Fruit fly (Drosophila melanogaster) whole organism, embryonic: ENCODE measurements around the gene CG1024.

Experiments used
- Aef1 ChIP-seq: fragments of 200-800 bp; sonication (Bioruptor generic); IDR thresholded peaks from 3 replicates; pipeline ENCODE4 v1.3.6; 2022; ENCODE audit warnings: missing biosample characterization, missing genetic modification characterization
- CG10462 ChIP-seq: fragments of 200-800 bp; sonication (Bioruptor generic); optimal IDR thresholded peaks from 2 replicates; lab custom pipeline; 2016; ENCODE audit warnings: missing biosample characterization, missing genetic modification characterization
- CG10979 ChIP-seq: fragments of 200-800 bp; sonication (Bioruptor generic); optimal IDR thresholded peaks from 2 replicates; lab custom pipeline; 2018; ENCODE audit warnings: missing biosample characterization, mild to moderate bottlenecking, missing genetic modification characterization, moderate library complexity
- CG11093 ChIP-seq: fragments of 200-800 bp; sonication (Bioruptor generic); IDR thresholded peaks from 3 replicates; pipeline ENCODE4 v1.3.6; 2022; ENCODE audit warnings: missing biosample characterization, missing genetic modification characterization
- CG11560 ChIP-seq: fragments of 200-800 bp; sonication (Bioruptor generic); IDR thresholded peaks from 3 replicates; pipeline ENCODE4 v1.3.6; 2022; ENCODE audit warnings: missing biosample characterization, missing genetic modification characterization
- CG12236 ChIP-seq: fragments of 200-800 bp; sonication (Bioruptor generic); optimal IDR thresholded peaks from 2 replicates; lab custom pipeline; 2016; ENCODE audit warnings: missing biosample characterization, missing genetic modification characterization
- CG12659 ChIP-seq: fragments of 200-800 bp; sonication (Bioruptor generic); optimal IDR thresholded peaks from 3 replicates; lab custom pipeline; 2017; ENCODE audit warnings: mild to moderate bottlenecking, missing biosample characterization, missing genetic modification reagents, missing genetic modification characterization
- CG14860 ChIP-seq: fragments of 200-800 bp; sonication (Bioruptor generic); IDR thresholded peaks from 3 replicates; pipeline ENCODE4 v1.3.6; 2022; ENCODE audit warnings: missing biosample characterization, missing genetic modification characterization; ENCODE audit not compliant: partially characterized antibody
- CG15601 ChIP-seq: fragments of 200-800 bp; sonication (Bioruptor generic); optimal IDR thresholded peaks from 3 replicates; lab custom pipeline; 2019; ENCODE audit warnings: missing biosample characterization, mild to moderate bottlenecking, missing genetic modification characterization, moderate library complexity
- CG1603 ChIP-seq: fragments of 200-800 bp; sonication (Bioruptor generic); optimal IDR thresholded peaks from 2 replicates; lab custom pipeline; 2019; ENCODE audit warnings: missing biosample characterization, mild to moderate bottlenecking, missing genetic modification characterization, moderate library complexity
- CG31388 ChIP-seq: fragments of 200-800 bp; sonication (Bioruptor generic); optimal IDR thresholded peaks from 2 replicates; lab custom pipeline; 2016; ENCODE audit warnings: missing biosample characterization, missing genetic modification characterization
- CG31441 ChIP-seq: fragments of 200-800 bp; sonication (Bioruptor generic); IDR thresholded peaks from 2 replicates; pipeline ENCODE4 v1.3.6; 2022; ENCODE audit warnings: missing biosample characterization, missing genetic modification characterization
- CG4404 ChIP-seq: fragments of 200-800 bp; sonication (Bioruptor generic); IDR thresholded peaks from 2 replicates; pipeline ENCODE4 v1.3.6; 2022; ENCODE audit warnings: missing biosample characterization, missing genetic modification characterization
- CG6654 ChIP-seq: fragments of 200-800 bp; sonication (Bioruptor generic); optimal IDR thresholded peaks from 2 replicates; lab custom pipeline; 2017; ENCODE audit warnings: missing biosample characterization, mild to moderate bottlenecking, missing genetic modification characterization
- CG6791 ChIP-seq: fragments of 200-800 bp; sonication (Bioruptor generic); IDR thresholded peaks from 3 replicates; pipeline ENCODE4 v1.3.6; 2022; ENCODE audit warnings: missing biosample characterization, missing genetic modification characterization; ENCODE audit not compliant: partially characterized antibody
- CG7987 ChIP-seq: fragments of 200-800 bp; sonication (Bioruptor generic); optimal IDR thresholded peaks from 2 replicates; lab custom pipeline; 2018; ENCODE audit warnings: missing biosample characterization, mild to moderate bottlenecking, missing genetic modification characterization, moderate library complexity
- CG9932 ChIP-seq: fragments of 200-800 bp; sonication (Bioruptor generic); IDR thresholded peaks from 2 replicates; pipeline ENCODE4 v1.3.6; 2022; ENCODE audit warnings: missing biosample characterization, missing genetic modification characterization
- Dek ChIP-seq: fragments of 200-800 bp; sonication (Bioruptor generic); optimal IDR thresholded peaks from 3 replicates; lab custom pipeline; 2019; ENCODE audit warnings: missing biosample characterization, mild to moderate bottlenecking, missing genetic modification characterization, moderate library complexity
- Dp ChIP-seq: fragments of 200-800 bp; sonication (Bioruptor generic); optimal IDR thresholded peaks from 2 replicates; lab custom pipeline; 2018; ENCODE audit warnings: missing biosample characterization, mild to moderate bottlenecking, missing genetic modification characterization, moderate library complexity
- Dref ChIP-seq: fragments of 200-800 bp; sonication (Bioruptor generic); IDR thresholded peaks from 2 replicates; pipeline ENCODE4 v1.3.6; 2022; ENCODE audit warnings: missing biosample characterization, missing genetic modification characterization
- Lhr ChIP-seq: fragments of 200-800 bp; sonication (Bioruptor generic); optimal IDR thresholded peaks from 3 replicates; lab custom pipeline; 2017; ENCODE audit warnings: mild to moderate bottlenecking, missing biosample characterization, missing genetic modification reagents, missing genetic modification characterization
- MBD-R2 ChIP-seq: fragments of 200-800 bp; sonication (Bioruptor generic); IDR thresholded peaks from 2 replicates; pipeline ENCODE4 v1.3.6; 2022; ENCODE audit warnings: missing biosample characterization, missing genetic modification characterization
- MESR4 ChIP-seq: fragments of 200-800 bp; sonication (Bioruptor generic); optimal IDR thresholded peaks from 2 replicates; lab custom pipeline; 2018; ENCODE audit warnings: missing biosample characterization, mild to moderate bottlenecking, missing genetic modification characterization, moderate library complexity
- Rfx ChIP-seq: fragments of 200-800 bp; sonication (Bioruptor generic); IDR thresholded peaks from 2 replicates; pipeline ENCODE4 v1.3.6; 2022; ENCODE audit warnings: missing biosample characterization, missing genetic modification characterization
- amos ChIP-seq: fragments of 200-800 bp; sonication (Bioruptor generic); IDR thresholded peaks from 2 replicates; pipeline ENCODE4 v1.3.6; 2022; ENCODE audit warnings: missing biosample characterization, missing genetic modification characterization; ENCODE audit not compliant: partially characterized antibody
- ase ChIP-seq: fragments of 200-800 bp; sonication (Bioruptor generic); IDR thresholded peaks from 3 replicates; pipeline ENCODE4 v1.3.6; 2022; ENCODE audit warnings: missing biosample characterization, missing genetic modification characterization
- az2 ChIP-seq: fragments of 200-800 bp; sonication (Bioruptor generic); optimal IDR thresholded peaks from 3 replicates; lab custom pipeline; 2016; ENCODE audit warnings: missing biosample characterization, missing genetic modification characterization
- bigmax ChIP-seq: fragments of 200-800 bp; sonication (Bioruptor generic); optimal IDR thresholded peaks from 2 replicates; lab custom pipeline; 2018; ENCODE audit warnings: missing biosample characterization, mild to moderate bottlenecking, missing genetic modification characterization
- bsh ChIP-seq, 2 experiments: fragments of 200-800 bp; sonication (Bioruptor generic); optimal IDR thresholded peaks; 2 replicates each; lab custom pipeline; 2017 to 2018; ENCODE audit warnings: mild to moderate bottlenecking in 2 of 2, missing biosample characterization in 2 of 2, missing genetic modification characterization in 2 of 2, moderate library complexity in 1 of 2
- da ChIP-seq: fragments of 200-800 bp; sonication (Bioruptor generic); optimal IDR thresholded peaks from 2 replicates; lab custom pipeline; 2016; ENCODE audit warnings: missing biosample characterization, missing genetic modification characterization
- danr ChIP-seq: fragments of 200-800 bp; sonication (Bioruptor generic); IDR thresholded peaks from 2 replicates; pipeline ENCODE4 v1.3.6; 2022; ENCODE audit warnings: missing biosample characterization, missing genetic modification characterization
- exex ChIP-seq: fragments of 200-800 bp; sonication (Bioruptor generic); optimal IDR thresholded peaks from 4 replicates; lab custom pipeline; 2018; ENCODE audit warnings: missing biosample characterization, mild to moderate bottlenecking, missing genetic modification characterization, moderate library complexity
- ftz-f1 ChIP-seq: fragments of 200-800 bp; sonication (Bioruptor generic); optimal IDR thresholded peaks from 2 replicates; lab custom pipeline; 2016; ENCODE audit warnings: missing biosample characterization, missing genetic modification characterization
- gem ChIP-seq: fragments of 200-800 bp; sonication (Bioruptor generic); optimal IDR thresholded peaks from 2 replicates; lab custom pipeline; 2019; ENCODE audit warnings: missing biosample characterization, mild to moderate bottlenecking, missing genetic modification characterization, moderate library complexity
- h ChIP-seq: fragments of >200 bp; optimal IDR thresholded peaks from 2 replicates; lab custom pipeline; 2017
- ham ChIP-seq: fragments of 200-800 bp; sonication (Bioruptor generic); IDR thresholded peaks from 2 replicates; pipeline ENCODE4 v1.3.6; 2022; ENCODE audit warnings: missing biosample characterization, missing genetic modification characterization
- insv ChIP-seq, 2 experiments: fragments of 200-800 bp; sonication (Bioruptor generic); optimal IDR thresholded peaks; 3 replicates each; lab custom pipeline; 2016 to 2018; ENCODE audit warnings: missing biosample characterization in 2 of 2, missing genetic modification characterization in 2 of 2
- inv ChIP-seq: fragments of 200-800 bp; sonication (Bioruptor generic); IDR thresholded peaks from 2 replicates; pipeline ENCODE4 v1.3.6; 2022; ENCODE audit warnings: missing biosample characterization, missing genetic modification characterization; ENCODE audit not compliant: partially characterized antibody
- lilli ChIP-seq: fragments of 200-800 bp; sonication (Bioruptor generic); optimal IDR thresholded peaks from 3 replicates; lab custom pipeline; 2016; ENCODE audit warnings: missing biosample characterization, missing genetic modification characterization
- mam ChIP-seq: fragments of 200-800 bp; sonication (Bioruptor generic); optimal IDR thresholded peaks from 3 replicates; lab custom pipeline; 2016; ENCODE audit warnings: missing biosample characterization, missing genetic modification characterization
- nerfin-2 ChIP-seq: fragments of 200-800 bp; sonication (Bioruptor generic); IDR thresholded peaks from 2 replicates; pipeline ENCODE4 v1.3.6; 2022; ENCODE audit warnings: missing biosample characterization, missing genetic modification characterization; ENCODE audit not compliant: partially characterized antibody
- prd ChIP-seq, 3 experiments: fragments of >200 bp in 2 of 3; fragments of 200-800 bp in 1 of 3; sonication (Bioruptor generic) in 1 of 3; optimal IDR thresholded peaks in 2 of 3; IDR thresholded peaks in 1 of 3; 2 replicates in 2 of 3; 3 replicates in 1 of 3; pipeline versions ENCODE4 v1.3.6 to Lab custom; 2017 to 2022; ENCODE audit warnings: missing biosample characterization in 1 of 3, missing genetic modification characterization in 1 of 3
- row ChIP-seq: fragments of 200-800 bp; sonication (Bioruptor generic); IDR thresholded peaks from 3 replicates; pipeline ENCODE4 v1.3.6; 2022; ENCODE audit warnings: missing biosample characterization, missing genetic modification characterization
- slou ChIP-seq: fragments of 200-800 bp; sonication (Bioruptor generic); optimal IDR thresholded peaks from 3 replicates; lab custom pipeline; 2016; ENCODE audit warnings: missing biosample characterization, missing genetic modification characterization
- stwl ChIP-seq: fragments of 200-800 bp; sonication (Bioruptor generic); optimal IDR thresholded peaks from 3 replicates; lab custom pipeline; 2018; ENCODE audit warnings: missing biosample characterization, mild to moderate bottlenecking, missing genetic modification characterization, moderate library complexity
- tna ChIP-seq: fragments of 200-800 bp; sonication (Bioruptor generic); IDR thresholded peaks from 2 replicates; pipeline ENCODE4 v1.3.6; 2022; ENCODE audit warnings: missing biosample characterization, missing genetic modification characterization; ENCODE audit not compliant: partially characterized antibody
- trem ChIP-seq: fragments of 200-800 bp; optimal IDR thresholded peaks from 3 replicates; lab custom pipeline; 2019; ENCODE audit warnings: missing biosample characterization, mild to moderate bottlenecking, missing genetic modification characterization, moderate library complexity
- yki ChIP-seq: fragments of >200 bp; optimal IDR thresholded peaks from 3 replicates; lab custom pipeline; 2018

CG1024 gene

dm6 chr3R:6350755-6351154 lies 29.4 kb downstream of the CG1024 start, which contains the start of gene Pak (continued):
- TF ChIP-seq CG10979 (tag; lab: Kevin White, UChicago) (no peak), CG6791 (GFP tag; lab: Robert Waterston, UW) (peak; percentile 96), bigmax (GFP tag; lab: Kevin White, UChicago) (no peak), tna (GFP tag; lab: Robert Waterston, UW) (peak; percentile 93), Dp (GFP tag; lab: Kevin White, UChicago) (peak; percentile 64), lilli (peak; percentile 31), CG31441 (GFP tag; lab: Robert Waterston, UW) (peak; percentile 45; the same call in 1 of the 2 replicates), row (GFP tag; lab: Robert Waterston, UW) (peak; percentile 74), stwl (tag; lab: Kevin White, UChicago) (peak; percentile 70), Lhr (GFP tag; lab: Kevin White, UChicago) (peak; percentile 48), MBD-R2 (GFP tag; lab: Robert Waterston, UW) (peak; percentile 72), MESR4 (peak; percentile 85), CG12659 (GFP tag; lab: Kevin White, UChicago) (peak; percentile 62), prd (optimal IDR thresholded peaks at IDR 0.05; lab: Kevin White, UChicago) (no peak), prd (GFP tag; IDR thresholded peaks at IDR 0.05; lab: Robert Waterston, UW) (no peak), CG4404 (GFP tag; lab: Robert Waterston, UW) (no peak), amos (GFP tag; lab: Robert Waterston, UW) (peak; percentile 97), ase (GFP tag; lab: Robert Waterston, UW) (no peak), CG9932 (GFP tag; lab: Robert Waterston, UW) (peak; percentile 46; the same call in 1 of the 2 replicates), Rfx (GFP tag; lab: Robert Waterston, UW) (no peak), CG15601 (tag; lab: Kevin White, UChicago) (peak; percentile 3), Dek (tag; lab: Kevin White, UChicago) (no peak), trem (tag; lab: Kevin White, UChicago) (peak; percentile 54), CG11560 (peak; percentile 97), CG1603 (tag; lab: Kevin White, UChicago) (peak; percentile 68), ftz-f1 (GFP tag; lab: Kevin White, UChicago) (no peak)

- TF ChIP-seq gem (peak; percentile 19), CG10979 (tag; lab: Kevin White, UChicago) (peak; percentile 6), yki (lab: Kevin White, UChicago) (no peak), inv (GFP tag; lab: Robert Waterston, UW) (0 out of 2 replicates have a peak, but pooled peaks have one; percentile 12)
These were observed 31.2 kb downstream of the CG1024 start, which contains the start of gene Hr83 for dm6 chr3R:6348943-6349342. TSS of gene Hr83 (plus strand) at chr3R:6349243.

dm6 chr3R:6345814-6346213 lies 34.3 kb downstream of the CG1024 start, which contains the start of the genes SmD2 and CG18048:
TSS of gene SmD2 (minus strand) at chr3R:6345911.
TSS of gene CG18048 (plus strand) at chr3R:6346111.
- TF ChIP-seq CG7987 (no peak), az2 (GFP tag; lab: Kevin White, UChicago) (no peak), ham (GFP tag; lab: Robert Waterston, UW) (no peak), insv (GFP tag; optimal IDR thresholded peaks at IDR 0.05; lab: Kevin White, UChicago) (no peak), mam (GFP tag; lab: Kevin White, UChicago) (no peak), exex (no peak), CG10462 (GFP tag; lab: Kevin White, UChicago) (no peak), CG14860 (GFP tag; lab: Robert Waterston, UW) (0 out of 3 replicates have a peak, but pooled peaks have one; percentile 52), nerfin-2 (peak; percentile 54; the same call in 1 of the 2 replicates), Aef1 (GFP tag; lab: Robert Waterston, UW) (no peak), danr (GFP tag; lab: Robert Waterston, UW) (no peak), slou (no peak), CG31388 (GFP tag; lab: Kevin White, UChicago) (no peak), h (lab: Kevin White, UChicago) (no peak), bigmax (GFP tag; lab: Kevin White, UChicago) (no peak), CG6654 (GFP tag; lab: Kevin White, UChicago) (no peak), CG11093 (GFP tag; lab: Robert Waterston, UW) (no peak), bsh (GFP tag; optimal IDR thresholded peaks at IDR 0.05; lab: Kevin White, UChicago) (no peak), da (no peak), Dref (GFP tag; lab: Robert Waterston, UW) (peak; percentile 31), CG12236 (GFP tag; lab: Kevin White, UChicago) (no peak)
